Worm (Caenorhabditis elegans): ENCODE results near the gene C44B12.9.

ce11 chrIV:1055734-1056133, 48.7 kb downstream of the C44B12.9 start:
- TF ChIP-seq lin-39 (tag; optimal IDR thresholded peaks at IDR 0.05) = no peak
- TF ChIP-seq nhr-25 (tag; optimal IDR thresholded peaks at IDR 0.05) = no peak
- TF ChIP-seq unc-39 (tag; optimal IDR thresholded peaks at IDR 0.05) = no peak
